Worm (Caenorhabditis elegans): ENCODE results near the gene gst-15.
A peak's percentile ranks its signal among the peaks of the same experiment; 100 is the strongest.

The gst-15 gene

DNA sequence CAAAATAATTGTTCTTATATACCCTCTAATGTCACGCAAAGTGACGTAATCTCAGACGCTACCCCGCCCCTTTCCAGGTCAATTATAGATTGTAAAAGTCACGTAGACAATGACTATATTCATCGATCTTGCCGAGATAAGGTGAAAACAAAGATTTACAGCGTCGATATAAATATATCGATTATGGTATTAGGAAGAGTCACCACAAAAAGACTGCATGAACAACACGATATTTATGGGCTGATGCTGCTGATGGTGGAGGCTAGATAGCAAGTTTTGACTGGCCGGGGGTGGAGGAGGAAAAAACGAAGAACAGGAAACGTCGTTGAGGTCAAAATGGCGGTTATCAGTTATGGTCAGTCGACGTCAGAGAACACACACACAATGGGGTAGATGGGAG is 25.6 kb upstream of the gst-15 start:
- no peak for TF ChIP-seq ama-1 (optimal IDR thresholded peaks at IDR 0.05)
- no peak for TF ChIP-seq hlh-4 (tag; optimal IDR thresholded peaks at IDR 0.05)
- no peak for TF ChIP-seq nhr-76 (tag; optimal IDR thresholded peaks at IDR 0.05)
- TF ChIP-seq lir-3 (tag; optimal IDR thresholded peaks at IDR 0.05; ENCODE audit: poor library complexity): no peak
- TF ChIP-seq nhr-11 (tag; optimal IDR thresholded peaks at IDR 0.05): no peak
- TF ChIP-seq lsy-2 (tag; optimal IDR thresholded peaks at IDR 0.05): no peak
- TF ChIP-seq lin-14 (GFP tag; optimal IDR thresholded peaks at IDR 0.05): peak; percentile 48
- peak; percentile 30 for TF ChIP-seq C16A3.4 (tag; optimal IDR thresholded peaks at IDR 0.05)
- no peak for TF ChIP-seq xbp-1 (tag; optimal IDR thresholded peaks at IDR 0.05)
- no peak for TF ChIP-seq fkh-8 (tag; optimal IDR thresholded peaks at IDR 0.05)
- peak; percentile 52 for TF ChIP-seq nhr-71 (tag; optimal IDR thresholded peaks at IDR 0.05)
- peak; percentile 56 for TF ChIP-seq nhr-90 (tag; optimal IDR thresholded peaks at IDR 0.05; ENCODE audit: poor library complexity)
- TF ChIP-seq nhr-19 (GFP tag; conservative IDR thresholded peaks at IDR 0.05): peak; percentile 59
- TF ChIP-seq mep-1 (tag; optimal IDR thresholded peaks at IDR 0.05): no peak
- TF ChIP-seq ceh-90 (tag; optimal IDR thresholded peaks at IDR 0.05): no peak
- peak in 1 of 2 experiments; percentile 62 for TF ChIP-seq lin-35 (GFP tag; optimal IDR thresholded peaks at IDR 0.05)
- peak in 2 of 6 experiments; percentile 19 to 32 for TF ChIP-seq elt-3 (tag; optimal IDR thresholded peaks at IDR 0.05)
- no peak for TF ChIP-seq grh-1 (GFP tag; IDR thresholded peaks at IDR 0.05)
- peak; percentile 72 for TF ChIP-seq blmp-1 (tag; optimal IDR thresholded peaks at IDR 0.05)
- TF ChIP-seq nhr-20 (tag; optimal IDR thresholded peaks at IDR 0.05): peak; percentile 69
- TF ChIP-seq mdl-1 (tag; optimal IDR thresholded peaks at IDR 0.05): peak in 1 of 2 experiments; percentile 20
- TF ChIP-seq nhr-85 (tag): peak; percentile 81
- TF ChIP-seq nhr-77 (tag; optimal IDR thresholded peaks at IDR 0.05): peak; percentile 10
- no peak for TF ChIP-seq pax-3 (tag; optimal IDR thresholded peaks at IDR 0.05)
- peak; percentile 33 for TF ChIP-seq snu-23 (GFP tag; optimal IDR thresholded peaks at IDR 0.05)
- peak; percentile 48 for TF ChIP-seq elt-2 (tag; optimal IDR thresholded peaks at IDR 0.05)
- TF ChIP-seq ceh-82 (tag; optimal IDR thresholded peaks at IDR 0.05): no peak
- TF ChIP-seq aha-1 (tag; optimal IDR thresholded peaks at IDR 0.05): no peak
- no peak for TF ChIP-seq F16B12.6 (tag; optimal IDR thresholded peaks at IDR 0.05)
- no peak for TF ChIP-seq egl-27 (tag; optimal IDR thresholded peaks at IDR 0.05)
- TF ChIP-seq fkh-4 (tag; optimal IDR thresholded peaks at IDR 0.05; ENCODE audit: borderline replicate concordance): no peak
- TF ChIP-seq unc-30 (tag; optimal IDR thresholded peaks at IDR 0.05): no peak
- no peak for TF ChIP-seq efl-1 (optimal IDR thresholded peaks at IDR 0.05)
- TF ChIP-seq efl-1 (GFP tag; optimal IDR thresholded peaks at IDR 0.05 in 1 of 2): no peak

DNA sequence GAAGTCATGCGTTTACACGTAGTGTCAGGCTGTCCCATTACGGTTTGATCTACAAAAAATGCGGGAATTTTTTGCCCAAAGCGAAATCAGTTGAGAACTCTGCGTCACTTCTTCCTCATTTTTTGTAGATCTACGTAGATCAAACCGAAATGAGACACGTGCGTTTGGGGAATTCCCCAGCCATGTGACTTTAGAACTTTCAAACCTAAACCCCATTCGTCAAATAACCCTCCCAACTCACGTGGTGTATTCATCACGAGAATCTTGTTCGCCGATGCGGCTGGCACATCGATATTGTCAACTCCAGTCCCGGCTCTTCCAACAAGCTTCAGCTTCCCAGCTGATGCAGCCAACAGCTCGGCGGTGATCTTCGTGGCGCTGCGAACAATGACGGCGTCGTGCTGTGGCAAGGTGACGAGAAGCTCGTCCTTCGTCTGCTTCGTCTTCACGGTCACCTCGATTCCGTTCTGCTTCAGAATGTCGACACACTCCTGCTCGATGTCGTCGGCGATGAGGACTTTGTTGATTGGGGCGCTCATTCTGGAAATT is 25.0 kb upstream of the gst-15 start, which contains the start of gene phdh-1:
phdh-1 (minus strand) TSS at position 540 of the 549 bp plus-strand sequence.
- TF ChIP-seq nhr-85 (tag) (peak; percentile 78), nhr-19 (GFP tag; conservative IDR thresholded peaks at IDR 0.05) (0 out of 2 replicates have a peak, but pooled peaks have one; percentile 35), lin-35 (GFP tag; optimal IDR thresholded peaks at IDR 0.05) (peak in 1 of 2 experiments; percentile 44), efl-1 (optimal IDR thresholded peaks at IDR 0.05) (no peak), efl-1 (GFP tag; optimal IDR thresholded peaks at IDR 0.05 in 1 of 2) (peak in 1 of 2 experiments; percentile 69), unc-86 (tag; optimal IDR thresholded peaks at IDR 0.05) (no peak), zip-4 (GFP tag; optimal IDR thresholded peaks at IDR 0.05) (no peak), nhr-77 (tag; optimal IDR thresholded peaks at IDR 0.05) (no peak)

DNA sequence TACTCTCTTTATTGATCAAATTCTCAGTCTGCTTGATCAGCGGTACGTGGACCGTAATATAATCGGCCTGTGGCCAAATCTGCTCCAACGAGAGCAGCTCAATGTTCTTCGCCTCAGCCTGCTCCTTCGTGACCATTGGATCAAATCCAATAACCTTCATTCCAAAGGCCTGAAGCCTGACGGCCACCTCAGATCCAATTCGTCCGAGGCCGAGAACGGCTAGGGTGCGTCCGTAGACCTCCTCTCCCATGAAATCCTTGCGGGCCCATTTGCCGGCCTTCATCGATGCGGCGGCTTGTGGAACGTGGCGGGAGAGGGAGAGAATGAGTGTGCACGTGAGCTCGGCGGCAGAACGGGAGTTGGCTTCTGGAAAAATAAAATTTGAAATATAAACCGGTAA is 24.5 kb upstream of the gst-15 start:
- TF ChIP-seq C34B4.2 (tag; optimal IDR thresholded peaks at IDR 0.05): no peak
- TF ChIP-seq dsc-1 (tag; optimal IDR thresholded peaks at IDR 0.05): no peak
- no peak for TF ChIP-seq C16A3.4 (tag; optimal IDR thresholded peaks at IDR 0.05)
- no peak for TF ChIP-seq unc-62 (GFP tag; optimal IDR thresholded peaks at IDR 0.05)
- no peak for TF ChIP-seq alr-1 (tag; optimal IDR thresholded peaks at IDR 0.05; ENCODE audit: borderline replicate concordance)
- TF ChIP-seq nhr-11 (tag; optimal IDR thresholded peaks at IDR 0.05): no peak
- TF ChIP-seq pag-3 (tag; optimal IDR thresholded peaks at IDR 0.05; ENCODE audit: borderline replicate concordance, insufficient read depth): no peak
- TF ChIP-seq efl-1 (optimal IDR thresholded peaks at IDR 0.05): no peak
- TF ChIP-seq efl-1 (GFP tag; optimal IDR thresholded peaks at IDR 0.05 in 1 of 2): no peak
- no peak for TF ChIP-seq snu-23 (GFP tag; optimal IDR thresholded peaks at IDR 0.05)
- TF ChIP-seq irx-1 (tag; optimal IDR thresholded peaks at IDR 0.05): no peak
- TF ChIP-seq ceh-82 (tag; optimal IDR thresholded peaks at IDR 0.05): no peak
- TF ChIP-seq nhr-28 (tag; optimal IDR thresholded peaks at IDR 0.05): no peak
- no peak for TF ChIP-seq tlp-1 (tag; optimal IDR thresholded peaks at IDR 0.05)
- no peak for TF ChIP-seq unc-30 (tag; optimal IDR thresholded peaks at IDR 0.05)
- no peak for TF ChIP-seq lsy-2 (tag; optimal IDR thresholded peaks at IDR 0.05)
- TF ChIP-seq elt-3 (tag; optimal IDR thresholded peaks at IDR 0.05): no peak
- no peak for TF ChIP-seq hlh-17 (GFP tag; optimal IDR thresholded peaks at IDR 0.05; ENCODE audit: borderline replicate concordance)
- TF ChIP-seq hpl-2 (GFP tag; optimal IDR thresholded peaks at IDR 0.05): no peak
- no peak for TF ChIP-seq blmp-1 (tag; optimal IDR thresholded peaks at IDR 0.05)
